Fruit fly (Drosophila melanogaster): ENCODE measurements around the gene CG7054.

The CG7054 gene

DNA sequence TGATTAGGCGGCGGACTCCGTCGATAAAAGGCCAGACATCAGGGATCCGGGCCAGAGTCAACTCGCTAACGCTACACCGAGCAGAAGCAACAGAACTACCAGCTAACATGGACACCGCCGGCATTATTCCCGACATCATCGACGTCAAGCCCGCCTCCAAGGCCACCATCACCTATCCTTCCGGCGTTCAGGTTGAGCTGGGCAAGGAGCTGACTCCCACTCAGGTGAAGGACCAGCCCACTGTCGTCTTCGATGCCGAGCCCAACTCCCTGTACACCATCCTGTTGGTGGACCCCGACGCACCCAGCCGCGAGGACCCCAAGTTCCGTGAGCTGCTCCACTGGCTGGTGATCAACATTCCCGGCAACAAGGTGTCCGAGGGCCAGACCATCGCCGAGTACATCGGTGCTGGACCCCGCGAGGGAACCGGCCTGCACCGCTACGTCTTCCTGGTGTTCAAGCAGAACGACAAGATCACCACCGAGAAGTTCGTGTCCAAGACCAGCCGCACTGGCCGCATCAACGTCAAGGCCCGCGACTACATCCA is 1.3 kb downstream of the CG7054 start, which contains the start of gene Pebp1:
Gene Pebp1 (plus strand): TSS at position 51 of the 547 bp plus-strand sequence.
- TF ChIP-seq CG6163 (GFP tag; IDR thresholded peaks at IDR 0.05) (no peak), net (GFP tag; optimal IDR thresholded peaks at IDR 0.05) (no peak), salr (GFP tag; optimal IDR thresholded peaks at IDR 0.05) (no peak), CG7368 (GFP tag; optimal IDR thresholded peaks at IDR 0.05) (no peak), ss (GFP tag; optimal IDR thresholded peaks at IDR 0.05) (no peak), CG9139 (GFP tag; optimal IDR thresholded peaks at IDR 0.05) (no peak), vri (GFP tag; optimal IDR thresholded peaks at IDR 0.05) (no peak), fd85E (GFP tag; optimal IDR thresholded peaks at IDR 0.05) (no peak), eg (GFP tag; IDR thresholded peaks at IDR 0.05) (no peak), Hr39 (GFP tag; optimal IDR thresholded peaks at IDR 0.05) (no peak), Eip93F (GFP tag; optimal IDR thresholded peaks at IDR 0.05) (no peak), Eip78C (GFP tag) (no peak), CG16779 (tag; optimal IDR thresholded peaks at IDR 0.05) (no peak), Ets96B (tag; optimal IDR thresholded peaks at IDR 0.05) (no peak), CG11902 (GFP tag; optimal IDR thresholded peaks at IDR 0.05) (no peak), CG3032 (tag; optimal IDR thresholded peaks at IDR 0.05) (no peak), Sox15 (GFP tag; optimal IDR thresholded peaks at IDR 0.05) (no peak)

DNA sequence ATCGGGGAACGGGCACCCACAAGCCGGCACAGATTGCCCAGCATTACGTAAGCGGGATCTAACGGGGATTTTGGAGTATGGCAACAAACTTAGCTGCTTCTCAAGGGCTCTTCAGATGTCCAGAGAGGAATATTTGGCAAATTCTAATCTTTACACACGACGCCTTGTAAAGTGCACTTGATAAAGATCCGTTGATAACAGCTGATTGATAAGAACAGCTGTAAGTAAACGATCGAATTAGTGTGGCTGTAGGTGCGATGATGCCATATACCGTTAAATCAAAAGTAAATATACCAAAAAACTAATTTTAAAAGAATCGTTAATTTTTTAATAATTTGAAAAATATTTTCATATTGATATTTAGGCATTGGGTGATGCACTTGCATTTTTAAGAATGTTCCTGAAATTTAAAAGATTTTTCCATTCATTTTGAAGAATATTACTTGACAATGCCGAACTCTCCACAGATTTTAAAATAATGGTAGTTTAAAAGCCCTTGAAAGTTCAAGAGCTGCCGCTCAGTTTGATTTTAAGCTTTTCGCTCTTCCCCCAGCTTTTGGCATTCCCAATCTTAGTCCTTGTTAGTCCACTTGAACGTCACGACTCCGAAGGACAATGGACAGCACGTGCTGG is 3.3 kb downstream of the CG7054 start, which contains the start of the genes CG5377 and Nrx-1:
Gene CG5377 (minus strand): TSS at position 219 of the 633 bp plus-strand sequence.
Gene Nrx-1 (plus strand): TSS at position 574 of the 633 bp plus-strand sequence.
- TF ChIP-seq CG6276 (GFP tag; optimal IDR thresholded peaks at IDR 0.05) = no peak
- TF ChIP-seq vri (GFP tag; optimal IDR thresholded peaks at IDR 0.05) = peak; percentile 43
- TF ChIP-seq svp (GFP tag) = peak; percentile 67

DNA sequence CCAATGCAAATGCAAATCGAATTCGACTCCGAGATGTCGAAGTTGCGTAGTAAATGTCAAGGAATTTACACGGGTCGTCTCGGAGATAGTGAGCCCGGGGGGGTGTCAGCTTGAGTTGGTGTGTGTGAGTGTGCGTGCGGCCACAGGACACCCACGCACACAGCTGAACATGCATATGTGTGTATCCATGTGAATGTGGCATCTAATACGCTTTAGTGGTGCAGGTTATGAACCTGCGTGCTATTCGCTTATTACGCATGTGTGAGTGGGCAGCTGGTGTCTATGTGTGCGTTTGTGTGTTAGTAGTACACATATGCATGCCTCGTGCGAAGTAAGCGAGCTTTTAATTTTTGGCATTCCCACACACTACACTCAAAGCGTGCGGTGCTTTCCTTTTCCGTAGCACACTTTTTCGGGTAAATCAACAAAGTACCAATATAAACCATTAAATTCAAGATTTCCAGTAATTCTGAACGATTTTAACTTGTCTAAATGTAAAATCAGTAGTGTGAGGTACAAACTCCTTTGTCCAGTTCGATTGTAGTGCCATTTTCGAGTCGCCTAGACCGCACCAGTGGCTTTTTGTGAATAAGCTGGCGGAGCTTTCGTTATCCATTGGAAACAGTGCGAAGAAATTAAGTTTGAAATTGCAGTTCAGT is 4.2 kb downstream of the CG7054 start:
- no peak for TF ChIP-seq Hr38 (GFP tag; optimal IDR thresholded peaks at IDR 0.05)
- no peak for TF ChIP-seq CG4318 (GFP tag; optimal IDR thresholded peaks at IDR 0.05)
- peak; percentile 69 for TF ChIP-seq Met (GFP tag; optimal IDR thresholded peaks at IDR 0.05)
- no peak for TF ChIP-seq acj6 (GFP tag; optimal IDR thresholded peaks at IDR 0.05)
- TF ChIP-seq pdm3 (GFP tag; optimal IDR thresholded peaks at IDR 0.05) = no peak
- peak; percentile 31 for TF ChIP-seq CG11762 (GFP tag; optimal IDR thresholded peaks at IDR 0.05; ENCODE audit: insufficient read depth)
- peak; percentile 57 for TF ChIP-seq CG6808 (GFP tag; optimal IDR thresholded peaks at IDR 0.05)
- no peak for TF ChIP-seq CG1621 (tag; optimal IDR thresholded peaks at IDR 0.05)
- TF ChIP-seq cyc (GFP tag; optimal IDR thresholded peaks at IDR 0.05) = peak; percentile 69
- TF ChIP-seq CG10669 (GFP tag; optimal IDR thresholded peaks at IDR 0.05) = no peak
- peak; percentile 68 for TF ChIP-seq Sox14 (GFP tag; optimal IDR thresholded peaks at IDR 0.05)
- TF ChIP-seq fd59A (GFP tag; optimal IDR thresholded peaks at IDR 0.05) = no peak
- no peak for TF ChIP-seq esn (GFP tag; optimal IDR thresholded peaks at IDR 0.05)
- TF ChIP-seq CG32006 (GFP tag; optimal IDR thresholded peaks at IDR 0.05) = peak; percentile 74
- no peak for TF ChIP-seq CG9139 (GFP tag; optimal IDR thresholded peaks at IDR 0.05)
- peak; percentile 61 for TF ChIP-seq CG10631 (GFP tag; optimal IDR thresholded peaks at IDR 0.05)
- TF ChIP-seq CG31627 (GFP tag; optimal IDR thresholded peaks at IDR 0.05) = peak; percentile 69
- peak; percentile 60 for TF ChIP-seq Gug (GFP tag; IDR thresholded peaks at IDR 0.05)
- TF ChIP-seq CG6276 (GFP tag; optimal IDR thresholded peaks at IDR 0.05) = no peak
- TF ChIP-seq net (GFP tag; optimal IDR thresholded peaks at IDR 0.05) = peak; percentile 60
- peak; percentile 33 for TF ChIP-seq CG11902 (GFP tag; optimal IDR thresholded peaks at IDR 0.05)
- TF ChIP-seq Eip78C (GFP tag) = peak; percentile 86
- TF ChIP-seq Lpt (GFP tag; optimal IDR thresholded peaks at IDR 0.05) = no peak
- TF ChIP-seq vri (GFP tag; optimal IDR thresholded peaks at IDR 0.05) = no peak
- peak; percentile 65 for TF ChIP-seq topi (GFP tag; optimal IDR thresholded peaks at IDR 0.05)
- peak; percentile 39 for TF ChIP-seq Ets21C (GFP tag; optimal IDR thresholded peaks at IDR 0.05)
- peak; percentile 68; the same call in 2 of the 3 replicates for TF ChIP-seq eg (GFP tag; IDR thresholded peaks at IDR 0.05)
- peak; percentile 47 for TF ChIP-seq dac (GFP tag; optimal IDR thresholded peaks at IDR 0.05)
- TF ChIP-seq fkh (GFP tag; optimal IDR thresholded peaks at IDR 0.05) = no peak
- peak; percentile 12 for TF ChIP-seq CG8319 (GFP tag; optimal IDR thresholded peaks at IDR 0.05)
- TF ChIP-seq dsx (GFP tag; optimal IDR thresholded peaks at IDR 0.05; ENCODE audit: poor library complexity, severe bottlenecking) = no peak
- TF ChIP-seq Blimp-1 (GFP tag; optimal IDR thresholded peaks at IDR 0.05) = no peak
- peak; percentile 67 for TF ChIP-seq CG3919 (GFP tag; optimal IDR thresholded peaks at IDR 0.05)

Data from whole organism, prepupa.